Fruit fly (Drosophila melanogaster) whole organism, wandering third instar larva: ENCODE measurements around the gene Marcal1.

ENCODE experiments used
- Abd-B ChIP-seq: fragments of >200 bp; optimal IDR thresholded peaks from 2 replicates; lab custom pipeline; 2017; ENCODE audit warnings: missing biosample characterization, missing genetic modification characterization
- CG32264 ChIP-seq: fragments of 200-800 bp; sonication (Bioruptor generic); optimal IDR thresholded peaks from 2 replicates; lab custom pipeline; 2016; ENCODE audit warnings: missing biosample characterization, missing genetic modification characterization
- CG9705 ChIP-seq: fragments of 200-800 bp; sonication (Bioruptor generic); optimal IDR thresholded peaks from 2 replicates; lab custom pipeline; 2018; ENCODE audit warnings: missing biosample characterization, mild to moderate bottlenecking, missing genetic modification characterization
- CrebA ChIP-seq: fragments of 200-800 bp; sonication (Bioruptor generic); optimal IDR thresholded peaks from 2 replicates; lab custom pipeline; 2016; ENCODE audit warnings: missing biosample characterization, mild to moderate bottlenecking, missing genetic modification characterization, borderline replicate concordance
- Dfd ChIP-seq: fragments of >200 bp; optimal IDR thresholded peaks from 2 replicates; lab custom pipeline; 2017; ENCODE audit warnings: missing biosample characterization, missing genetic modification characterization
- Dif ChIP-seq: fragments of 200-275, 200-300 bp; sonication (Bioruptor generic); optimal IDR thresholded peaks from 2 replicates; lab custom pipeline; 2018; ENCODE audit warnings: missing biosample characterization, missing genetic modification characterization; ENCODE audit not compliant: partially characterized antibody
- GATAd ChIP-seq: sonication (Bioruptor generic); optimal IDR thresholded peaks from 2 replicates; lab custom pipeline; 2016; ENCODE audit warnings: missing biosample characterization, missing genetic modification characterization
- HLH106 ChIP-seq: fragments of 200-800 bp; optimal IDR thresholded peaks from 3 replicates; lab custom pipeline; 2019; ENCODE audit warnings: missing biosample characterization, mild to moderate bottlenecking, missing genetic modification characterization, moderate library complexity
- Hnf4 ChIP-seq: fragments of 200-800 bp; sonication (Bioruptor generic); optimal IDR thresholded peaks from 2 replicates; lab custom pipeline; 2016; ENCODE audit warnings: missing biosample characterization, mild to moderate bottlenecking, missing genetic modification characterization
- Hr78 ChIP-seq: fragments of >200 bp; optimal IDR thresholded peaks from 2 replicates; lab custom pipeline; 2017; ENCODE audit warnings: missing biosample characterization, missing genetic modification characterization
- Jra ChIP-seq: sonication (Bioruptor generic); optimal IDR thresholded peaks from 2 replicates; lab custom pipeline; 2016; ENCODE audit warnings: missing biosample characterization, missing genetic modification characterization
- Mio ChIP-seq: sonication (Bioruptor generic); optimal IDR thresholded peaks from 2 replicates; lab custom pipeline; 2016; ENCODE audit warnings: missing biosample characterization, missing genetic modification characterization
- Myc ChIP-seq: fragments of >200 bp; optimal IDR thresholded peaks from 2 replicates; lab custom pipeline; 2017
- N ChIP-seq: fragments of >200 bp; optimal IDR thresholded peaks from 2 replicates; lab custom pipeline; 2018; ENCODE audit warnings: missing biosample characterization, missing external identifiers, missing genetic modification characterization
- OdsH ChIP-seq: fragments of 200-800 bp; sonication (Bioruptor generic); optimal IDR thresholded peaks from 2 replicates; lab custom pipeline; 2016; ENCODE audit warnings: missing biosample characterization, mild to moderate bottlenecking, missing genetic modification characterization
- Rel ChIP-seq, 2 experiments: fragments of 200-800 bp; sonication (Bioruptor generic) in 1 of 2; optimal IDR thresholded peaks; 2 replicates in 1 of 2; 3 replicates in 1 of 2; lab custom pipeline; 2016 to 2019; ENCODE audit warnings: mild to moderate bottlenecking in 2 of 2, missing biosample characterization in 2 of 2, missing genetic modification characterization in 2 of 2, moderate library complexity in 1 of 2
- Sp1 ChIP-seq: fragments of 200-800 bp; sonication (Bioruptor generic); optimal IDR thresholded peaks from 3 replicates; lab custom pipeline; 2019; ENCODE audit warnings: missing biosample characterization, mild to moderate bottlenecking, missing genetic modification characterization, moderate library complexity
- Vsx2 ChIP-seq: fragments of 200-300, 225-300 bp; sonication (Bioruptor generic); optimal IDR thresholded peaks from 2 replicates; lab custom pipeline; 2018; ENCODE audit warnings: missing biosample characterization, missing genetic modification characterization; ENCODE audit not compliant: partially characterized antibody
- br ChIP-seq: fragments of 200-800 bp; sonication (Bioruptor generic); optimal IDR thresholded peaks from 2 replicates; lab custom pipeline; 2016; ENCODE audit warnings: missing biosample characterization, missing genetic modification characterization
- brk ChIP-seq: fragments of 200-800 bp; sonication (Bioruptor generic); optimal IDR thresholded peaks from 2 replicates; lab custom pipeline; 2016; ENCODE audit warnings: missing biosample characterization, mild to moderate bottlenecking, missing genetic modification characterization
- dl ChIP-seq, 2 experiments: fragments of 175-275, 200-275 bp in 1 of 2; fragments of 200-275 bp in 1 of 2; sonication (Bioruptor generic); optimal IDR thresholded peaks; lab custom pipeline; 2018; ENCODE audit warnings: mild to moderate bottlenecking in 2 of 2, missing biosample characterization in 2 of 2, missing genetic modification characterization in 2 of 2, moderate library complexity in 2 of 2; ENCODE audit not compliant: partially characterized antibody in 2 of 2, insufficient read depth in 1 of 2
- dmrt93B ChIP-seq: fragments of 200-800 bp; sonication (Bioruptor generic); optimal IDR thresholded peaks from 2 replicates; lab custom pipeline; 2018; ENCODE audit warnings: missing biosample characterization, mild to moderate bottlenecking, missing genetic modification characterization
- dsf ChIP-seq: sonication (Bioruptor generic); optimal IDR thresholded peaks from 2 replicates; lab custom pipeline; 2016; ENCODE audit warnings: missing biosample characterization, missing genetic modification characterization, borderline replicate concordance
- ey ChIP-seq: fragments of 200-800 bp; sonication (Bioruptor generic); optimal IDR thresholded peaks from 2 replicates; lab custom pipeline; 2016; ENCODE audit warnings: missing biosample characterization, missing genetic modification characterization
- foxo ChIP-seq, 2 experiments: fragments of 200-800 bp; sonication (Bioruptor generic); optimal IDR thresholded peaks; 2 replicates in 1 of 2; 3 replicates in 1 of 2; lab custom pipeline; 2016 to 2017; ENCODE audit warnings: missing biosample characterization in 2 of 2, missing genetic modification characterization in 2 of 2
- fru ChIP-seq: fragments of 200-800 bp; sonication (Bioruptor generic); optimal IDR thresholded peaks from 3 replicates; lab custom pipeline; 2016; ENCODE audit warnings: missing biosample characterization, mild to moderate bottlenecking, missing genetic modification characterization
- lola ChIP-seq: fragments of >200 bp; optimal IDR thresholded peaks from 2 replicates; lab custom pipeline; 2017; ENCODE audit warnings: missing biosample characterization, missing genetic modification characterization
- pan ChIP-seq: fragments of >200 bp; optimal IDR thresholded peaks from 2 replicates; lab custom pipeline; 2017
- psq ChIP-seq: fragments of 200-800 bp; sonication (Bioruptor generic); optimal IDR thresholded peaks from 3 replicates; lab custom pipeline; 2017; ENCODE audit warnings: missing biosample characterization, mild to moderate bottlenecking, missing genetic modification characterization, moderate library complexity
- rgr ChIP-seq: fragments of 200-800 bp; sonication (Bioruptor generic); optimal IDR thresholded peaks from 3 replicates; lab custom pipeline; 2016; ENCODE audit warnings: missing biosample characterization, mild to moderate bottlenecking, missing genetic modification characterization
- sage ChIP-seq: fragments of 200-800 bp; sonication (Bioruptor generic); optimal IDR thresholded peaks from 2 replicates; lab custom pipeline; 2016; ENCODE audit warnings: missing biosample characterization, mild to moderate bottlenecking, missing genetic modification characterization
- sv ChIP-seq: fragments of 200-800 bp; sonication (Bioruptor generic); optimal IDR thresholded peaks from 3 replicates; lab custom pipeline; 2016; ENCODE audit warnings: missing biosample characterization, missing genetic modification characterization
- tai ChIP-seq: sonication (Bioruptor generic); optimal IDR thresholded peaks from 2 replicates; lab custom pipeline; 2016; ENCODE audit warnings: missing biosample characterization, missing genetic modification characterization
- usp ChIP-seq: fragments of >200 bp; optimal IDR thresholded peaks from 2 replicates; lab custom pipeline; 2017; ENCODE audit warnings: missing biosample characterization, missing genetic modification characterization
- woc ChIP-seq: sonication (Bioruptor generic); optimal IDR thresholded peaks from 2 replicates; lab custom pipeline; 2016; ENCODE audit warnings: missing biosample characterization, mild to moderate bottlenecking, missing genetic modification characterization

Marcal1 gene

DNA sequence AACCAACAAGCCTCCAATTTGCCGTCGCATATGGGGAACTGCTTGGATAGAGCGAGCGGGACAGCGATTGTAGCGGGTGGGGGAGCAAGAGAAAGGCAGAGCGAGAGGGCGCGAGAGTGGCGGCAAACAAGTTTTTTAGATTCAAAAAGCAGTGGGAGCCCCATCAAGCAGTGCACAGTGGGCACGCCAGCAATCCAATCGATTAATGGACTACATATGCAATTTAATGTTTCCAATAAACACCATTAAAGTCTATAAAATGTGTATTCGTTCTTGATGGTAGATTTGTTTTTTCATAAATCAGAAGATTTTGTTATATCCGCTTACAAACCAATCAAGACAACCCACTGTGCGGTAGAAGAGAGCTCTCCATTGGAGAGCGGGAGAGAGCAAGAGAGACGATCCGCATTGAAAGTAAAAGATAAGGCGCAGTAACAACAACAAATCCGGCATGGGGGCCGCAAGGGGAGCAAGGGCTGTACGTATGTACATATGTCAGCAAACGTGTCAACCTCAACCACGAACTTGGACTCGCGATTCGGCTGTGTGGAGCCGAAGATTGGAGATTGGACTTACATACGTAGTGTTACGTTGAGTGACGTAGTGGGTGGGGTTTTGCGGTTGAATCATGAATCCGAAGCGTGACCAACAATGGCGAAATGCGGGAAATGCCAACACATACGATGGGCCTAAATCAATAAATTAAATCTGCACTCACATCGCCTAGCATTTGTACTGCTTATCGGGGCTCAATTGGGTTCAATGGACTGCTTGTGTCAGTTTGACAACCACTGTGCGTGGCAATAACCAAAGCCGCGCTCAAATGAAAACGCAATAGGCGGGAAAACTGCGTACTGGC is 42.3 kb downstream of the Marcal1 start (continued):
- peak; percentile 98 for TF ChIP-seq dmrt93B (GFP tag; lab: Kevin White, UChicago)
- no peak for TF ChIP-seq Dfd (GFP tag; lab: Kevin White, UChicago)
- peak; percentile 98 for TF ChIP-seq Hnf4 (GFP tag; lab: Kevin White, UChicago)
- TF ChIP-seq Sp1 (GFP tag; lab: Kevin White, UChicago) = peak; percentile 98
- TF ChIP-seq rgr (GFP tag; lab: Kevin White, UChicago) = peak; percentile 99
- TF ChIP-seq Myc (lab: Kevin White, UChicago) = peak; percentile 37
- peak; percentile 69 for TF ChIP-seq Vsx2 (GFP tag; lab: Kevin White, UChicago)
- peak; percentile 94 for TF ChIP-seq Dif (GFP tag; lab: Kevin White, UChicago)
- TF ChIP-seq tai (GFP tag; lab: Kevin White, UChicago) = peak; percentile 97
- peak; percentile 99 for TF ChIP-seq br
- peak; percentile 94 for TF ChIP-seq dsf (GFP tag; lab: Kevin White, UChicago)
- no peak for TF ChIP-seq Abd-B (GFP tag; lab: Kevin White, UChicago)
- no peak for TF ChIP-seq lola (GFP tag; lab: Kevin White, UChicago)
- TF ChIP-seq Rel (GFP tag; optimal IDR thresholded peaks at IDR 0.05; lab: Kevin White, UChicago) = peak; percentile 95
- TF ChIP-seq Rel (tag; optimal IDR thresholded peaks at IDR 0.05; lab: Kevin White, UChicago) = peak; percentile 97
- peak; percentile 98 for TF ChIP-seq HLH106 (tag; lab: Kevin White, UChicago)
- peak; percentile 96 for TF ChIP-seq sage (GFP tag; lab: Kevin White, UChicago)
- TF ChIP-seq CrebA (GFP tag; lab: Kevin White, UChicago) = peak; percentile 95
- TF ChIP-seq N = peak; percentile 88
- TF ChIP-seq foxo (GFP tag; optimal IDR thresholded peaks at IDR 0.05; lab: Kevin White, UChicago) = peak; percentile 97 to 99

DNA sequence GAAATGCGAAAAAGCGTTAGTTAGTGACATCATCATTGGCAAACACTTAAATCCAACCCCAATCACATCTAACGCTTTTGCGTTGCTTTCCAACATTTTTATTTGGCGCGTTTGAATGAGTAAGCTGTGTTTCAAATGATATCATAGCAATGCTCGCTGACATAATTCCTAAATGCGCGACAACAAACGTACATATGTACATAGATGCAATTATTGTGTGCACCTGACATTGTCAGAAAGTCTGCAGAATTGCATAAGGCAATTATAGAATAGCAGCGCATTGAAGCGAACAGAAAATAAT is 42.9 kb downstream of the Marcal1 start:
- TF ChIP-seq CG32264 (GFP tag; lab: Kevin White, UChicago) (no peak), dmrt93B (GFP tag; lab: Kevin White, UChicago) (no peak), sage (GFP tag; lab: Kevin White, UChicago) (no peak), foxo (GFP tag; optimal IDR thresholded peaks at IDR 0.05; lab: Kevin White, UChicago) (no peak), rgr (GFP tag; lab: Kevin White, UChicago) (no peak), usp (no peak), dsf (GFP tag; lab: Kevin White, UChicago) (no peak), fru (GFP tag; lab: Kevin White, UChicago) (no peak)
- TF ChIP-seq, all 38 proteins: peak for 0

DNA sequence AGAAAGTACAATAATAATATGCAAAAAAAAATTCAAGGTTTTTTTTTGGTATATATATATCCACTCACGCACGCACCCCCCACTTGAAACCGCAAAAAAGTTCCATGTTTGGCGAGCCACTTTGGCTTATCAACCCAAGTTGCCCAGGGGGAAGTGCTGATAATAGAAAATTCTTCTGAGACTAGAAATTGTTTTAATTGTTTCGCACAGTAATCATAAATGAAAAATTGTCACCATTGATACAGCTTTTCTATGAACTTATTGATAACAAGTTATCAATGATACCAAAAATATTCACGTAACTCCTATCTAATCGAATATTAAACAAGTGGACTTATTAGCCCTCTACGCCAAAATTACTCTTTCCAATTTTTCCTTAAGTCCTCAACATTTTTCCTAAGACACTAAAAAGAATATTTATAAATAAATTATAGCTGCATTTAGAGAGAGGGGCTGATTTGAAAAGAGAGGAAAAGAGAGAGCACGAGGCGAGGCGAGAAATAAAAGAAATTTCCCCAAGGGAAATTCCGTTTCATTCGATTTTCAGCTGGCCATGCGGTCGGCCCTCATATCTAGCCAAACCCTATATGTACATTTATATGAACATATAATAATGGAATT is 43.4 kb downstream of the Marcal1 start:
- no peak for TF ChIP-seq brk
- no peak for TF ChIP-seq OdsH
- TF ChIP-seq N = no peak
- TF ChIP-seq pan (lab: Kevin White, UChicago) = no peak
- TF ChIP-seq HLH106 (tag; lab: Kevin White, UChicago) = no peak
- no peak for TF ChIP-seq CG32264 (GFP tag; lab: Kevin White, UChicago)

DNA sequence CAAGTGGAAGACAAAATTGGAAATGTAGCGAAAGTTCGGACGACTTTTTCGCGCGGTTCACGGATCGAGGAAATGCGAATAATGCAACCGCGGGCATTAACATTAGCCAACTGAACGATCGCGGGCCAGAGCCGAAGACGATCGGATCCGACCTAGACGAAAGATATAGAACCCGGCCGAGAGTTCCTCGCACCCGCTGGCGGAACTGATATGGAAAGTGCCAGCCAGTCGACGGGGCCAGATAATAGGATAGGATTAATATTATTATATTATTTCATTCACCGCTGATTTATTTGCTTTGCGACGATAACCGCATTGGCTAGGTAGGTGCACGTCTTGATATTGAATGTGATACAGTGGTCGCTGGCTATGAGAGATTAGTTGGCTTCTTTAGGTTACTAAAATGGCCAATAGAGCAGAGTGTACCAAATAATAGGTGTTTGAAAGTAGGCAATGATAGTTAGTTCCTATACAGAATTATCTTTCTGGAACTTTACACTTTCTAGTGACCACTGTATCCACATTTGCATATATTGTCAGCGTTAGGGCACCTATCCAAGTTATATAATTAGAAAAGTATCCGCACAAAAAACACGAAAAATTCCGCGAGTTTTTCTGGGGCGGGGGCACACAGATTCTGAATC is 44.2 kb downstream of the Marcal1 start:
- TF ChIP-seq dl (GFP tag; optimal IDR thresholded peaks at IDR 0.05; lab: Kevin White, UChicago; ENCODE audit: insufficient read depth in 1 of 2, partially characterized antibody in 2 of 2) (no peak), dsf (GFP tag; lab: Kevin White, UChicago) (no peak), sv (peak; percentile 26), rgr (GFP tag; lab: Kevin White, UChicago) (peak; percentile 81), woc (GFP tag; lab: Kevin White, UChicago) (no peak), Abd-B (GFP tag; lab: Kevin White, UChicago) (no peak), foxo (GFP tag; optimal IDR thresholded peaks at IDR 0.05; lab: Kevin White, UChicago) (peak; percentile 24 to 84), N (no peak), ey (GFP tag; lab: Kevin White, UChicago) (peak; percentile 81), psq (peak; percentile 7), GATAd (GFP tag; lab: Kevin White, UChicago) (no peak), Mio (GFP tag; lab: Kevin White, UChicago) (peak; percentile 49), Rel (GFP tag; optimal IDR thresholded peaks at IDR 0.05; lab: Kevin White, UChicago) (no peak), Rel (tag; optimal IDR thresholded peaks at IDR 0.05; lab: Kevin White, UChicago) (peak; percentile 7), Sp1 (GFP tag; lab: Kevin White, UChicago) (peak; percentile 49), Vsx2 (GFP tag; lab: Kevin White, UChicago) (no peak), pan (lab: Kevin White, UChicago) (no peak), lola (GFP tag; lab: Kevin White, UChicago) (no peak), Jra (GFP tag; lab: Kevin White, UChicago) (no peak), OdsH (peak; percentile 59), Dfd (GFP tag; lab: Kevin White, UChicago) (no peak), CG32264 (GFP tag; lab: Kevin White, UChicago) (peak; percentile 56), HLH106 (tag; lab: Kevin White, UChicago) (peak; percentile 79), usp (no peak), sage (GFP tag; lab: Kevin White, UChicago) (no peak), br (peak; percentile 79), CG9705 (GFP tag; lab: Kevin White, UChicago) (peak; percentile 27), tai (GFP tag; lab: Kevin White, UChicago) (peak; percentile 73), dmrt93B (GFP tag; lab: Kevin White, UChicago) (peak; percentile 23), Hr78 (GFP tag; lab: Kevin White, UChicago) (no peak)
